Worm (Caenorhabditis elegans): Measurements from ENCODE around the gene ell-1.

DNA sequence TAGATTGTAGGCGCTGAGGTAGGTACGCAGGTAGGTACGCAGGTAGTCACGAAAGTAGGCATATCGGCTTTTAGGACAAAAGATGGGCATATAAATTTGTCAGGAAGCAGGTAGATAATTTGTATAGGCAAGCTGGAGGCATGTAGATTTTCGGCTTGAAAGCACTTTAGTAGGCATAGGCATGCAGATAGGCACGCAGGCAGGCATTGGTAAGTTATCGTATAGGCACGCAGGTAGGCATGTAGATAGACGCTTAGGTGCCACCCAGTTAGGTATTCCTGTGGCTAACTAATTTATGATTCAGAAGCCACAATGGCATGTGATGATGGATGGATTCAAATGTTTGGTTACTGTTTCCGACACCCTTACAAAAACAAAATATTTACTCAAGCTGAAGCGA is 28.8 kb downstream of the ell-1 start:
- TF ChIP-seq nfya-1 (tag; optimal IDR thresholded peaks at IDR 0.05; ENCODE audit: borderline replicate concordance, insufficient read depth) (no peak), dpl-1 (GFP tag; optimal IDR thresholded peaks at IDR 0.05) (no peak), Y53G8AR.9 (GFP tag; conservative IDR thresholded peaks at IDR 0.05) (no peak), C06A6.2 (GFP tag; conservative IDR thresholded peaks at IDR 0.05) (no peak), ztf-3 (GFP tag; optimal IDR thresholded peaks at IDR 0.05) (no peak), unc-62 (GFP tag; optimal IDR thresholded peaks at IDR 0.05) (no peak), Y67H2A.10 (GFP tag; conservative IDR thresholded peaks at IDR 0.05) (no peak), egl-44 (GFP tag; IDR thresholded peaks at IDR 0.05) (no peak)
